Worm (Caenorhabditis elegans): ENCODE results near the gene F27D9.2.

- TF ChIP-seq flt-1 (GFP tag; IDR thresholded peaks at IDR 0.05), result no peak
- no peak for TF ChIP-seq klf-2 (GFP tag; conservative IDR thresholded peaks at IDR 0.05)
- TF ChIP-seq ztf-29 (GFP tag; IDR thresholded peaks at IDR 0.05), result no peak
- no peak for TF ChIP-seq T22C8.4 (GFP tag; IDR thresholded peaks at IDR 0.05)
- TF ChIP-seq tab-1 (GFP tag; IDR thresholded peaks at IDR 0.05), result no peak
- TF ChIP-seq ref-1 (GFP tag; conservative IDR thresholded peaks at IDR 0.05), result no peak
- TF ChIP-seq cog-1 (tag; optimal IDR thresholded peaks at IDR 0.05), result no peak
- TF ChIP-seq ztf-23 (GFP tag; IDR thresholded peaks at IDR 0.05), result no peak
Observed at ce11 chrX:7665401-7665800, 7.4 kb upstream of the F27D9.2 start.

All from whole organism, midembryonic.